Worm (Caenorhabditis elegans): ENCODE data around the gene C17B7.8.

C17B7.8 gene

ce11 chrV:3349877-3350276, 25.8 kb upstream of the C17B7.8 start, which contains the start of gene C17B7.15:
C17B7.15 (plus strand) TSS chrV:3350177.
- no peak for TF ChIP-seq med-1 (GFP tag; optimal IDR thresholded peaks at IDR 0.05; ENCODE audit: insufficient read depth)
- no peak for TF ChIP-seq ref-1 (GFP tag; conservative IDR thresholded peaks at IDR 0.05)
- no peak for TF ChIP-seq tab-1 (GFP tag; IDR thresholded peaks at IDR 0.05)
- TF ChIP-seq ztf-29 (GFP tag; IDR thresholded peaks at IDR 0.05) = no peak
- TF ChIP-seq cog-1 (tag; optimal IDR thresholded peaks at IDR 0.05) = no peak
- no peak for TF ChIP-seq flt-1 (GFP tag; IDR thresholded peaks at IDR 0.05)
- TF ChIP-seq ztf-23 (GFP tag; IDR thresholded peaks at IDR 0.05) = no peak
- no peak for TF ChIP-seq klf-2 (GFP tag; conservative IDR thresholded peaks at IDR 0.05)
- no peak for TF ChIP-seq T22C8.4 (GFP tag; IDR thresholded peaks at IDR 0.05)

- no peak for TF ChIP-seq med-1 (GFP tag; optimal IDR thresholded peaks at IDR 0.05; ENCODE audit: insufficient read depth)
- no peak for TF ChIP-seq ztf-29 (GFP tag; IDR thresholded peaks at IDR 0.05)
- TF ChIP-seq klf-2 (GFP tag; conservative IDR thresholded peaks at IDR 0.05) = no peak
- no peak for TF ChIP-seq flt-1 (GFP tag; IDR thresholded peaks at IDR 0.05)
- TF ChIP-seq tab-1 (GFP tag; IDR thresholded peaks at IDR 0.05) = no peak
- TF ChIP-seq T22C8.4 (GFP tag; IDR thresholded peaks at IDR 0.05) = no peak
- no peak for TF ChIP-seq ztf-23 (GFP tag; IDR thresholded peaks at IDR 0.05)
- no peak for TF ChIP-seq cog-1 (tag; optimal IDR thresholded peaks at IDR 0.05)
- no peak for TF ChIP-seq ref-1 (GFP tag; conservative IDR thresholded peaks at IDR 0.05)
Observed at ce11 chrV:3347486-3347885, 23.4 kb upstream of the C17B7.8 start.

ce11 chrV:3346434-3347019, 22.4 kb upstream of the C17B7.8 start, which contains the start of gene fbxa-65:
fbxa-65 (minus strand) TSS chrV:3346484.
- TF ChIP-seq cog-1 (tag; optimal IDR thresholded peaks at IDR 0.05) (no peak), tab-1 (GFP tag; IDR thresholded peaks at IDR 0.05) (no peak), ztf-29 (GFP tag; IDR thresholded peaks at IDR 0.05) (no peak), med-1 (GFP tag; optimal IDR thresholded peaks at IDR 0.05; ENCODE audit: insufficient read depth) (no peak), ref-1 (GFP tag; conservative IDR thresholded peaks at IDR 0.05) (no peak), T22C8.4 (GFP tag; IDR thresholded peaks at IDR 0.05) (no peak), ztf-23 (GFP tag; IDR thresholded peaks at IDR 0.05) (no peak), flt-1 (GFP tag; IDR thresholded peaks at IDR 0.05) (no peak), klf-2 (GFP tag; conservative IDR thresholded peaks at IDR 0.05) (no peak)

ce11 chrV:3344001-3344400, 19.9 kb upstream of the C17B7.8 start:
- TF ChIP-seq cog-1 (tag; optimal IDR thresholded peaks at IDR 0.05) = no peak
- TF ChIP-seq ztf-23 (GFP tag; IDR thresholded peaks at IDR 0.05) = no peak
- no peak for TF ChIP-seq T22C8.4 (GFP tag; IDR thresholded peaks at IDR 0.05)
- no peak for TF ChIP-seq tab-1 (GFP tag; IDR thresholded peaks at IDR 0.05)
- TF ChIP-seq klf-2 (GFP tag; conservative IDR thresholded peaks at IDR 0.05) = no peak
- TF ChIP-seq flt-1 (GFP tag; IDR thresholded peaks at IDR 0.05) = no peak
- TF ChIP-seq ztf-29 (GFP tag; IDR thresholded peaks at IDR 0.05) = no peak
- TF ChIP-seq med-1 (GFP tag; optimal IDR thresholded peaks at IDR 0.05; ENCODE audit: insufficient read depth) = no peak
- TF ChIP-seq ref-1 (GFP tag; conservative IDR thresholded peaks at IDR 0.05) = no peak

ce11 chrV:3342504-3342903, 18.4 kb upstream of the C17B7.8 start, which contains the start of gene C17B7.3:
C17B7.3 (plus strand) TSS chrV:3342804.
- TF ChIP-seq med-1 (GFP tag; optimal IDR thresholded peaks at IDR 0.05; ENCODE audit: insufficient read depth) (no peak), T22C8.4 (GFP tag; IDR thresholded peaks at IDR 0.05) (no peak), tab-1 (GFP tag; IDR thresholded peaks at IDR 0.05) (no peak), flt-1 (GFP tag; IDR thresholded peaks at IDR 0.05) (no peak), ztf-29 (GFP tag; IDR thresholded peaks at IDR 0.05) (no peak), ztf-23 (GFP tag; IDR thresholded peaks at IDR 0.05) (no peak), klf-2 (GFP tag; conservative IDR thresholded peaks at IDR 0.05) (no peak), ref-1 (GFP tag; conservative IDR thresholded peaks at IDR 0.05) (no peak), cog-1 (tag; optimal IDR thresholded peaks at IDR 0.05) (no peak)

DNA sequence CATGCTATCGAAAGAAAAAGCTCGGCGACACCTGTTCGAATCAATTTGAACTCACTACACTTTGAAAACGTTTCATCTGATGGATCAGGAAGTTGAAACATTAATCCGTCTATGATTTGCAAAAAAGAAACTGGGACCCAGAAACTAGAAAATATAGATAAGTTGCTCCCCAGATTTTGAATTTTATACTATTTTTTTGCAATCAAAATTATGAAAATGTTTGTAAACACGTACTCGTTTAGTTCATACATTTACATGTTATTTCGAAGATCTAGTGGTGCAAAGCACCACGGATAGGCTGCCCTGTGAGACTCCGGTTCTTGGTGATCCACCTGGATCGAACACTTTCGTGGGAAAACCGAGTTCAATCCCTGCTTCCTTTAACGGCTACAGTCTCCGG, 17.8 kb upstream of the C17B7.8 start, which contains the start of gene C17B7.10:
C17B7.10 (minus strand) TSS at position 101 of the 400 bp plus-strand sequence.
- TF ChIP-seq tab-1 (GFP tag; IDR thresholded peaks at IDR 0.05) = no peak
- TF ChIP-seq med-1 (GFP tag; optimal IDR thresholded peaks at IDR 0.05; ENCODE audit: insufficient read depth) = no peak
- no peak for TF ChIP-seq ztf-29 (GFP tag; IDR thresholded peaks at IDR 0.05)
- no peak for TF ChIP-seq flt-1 (GFP tag; IDR thresholded peaks at IDR 0.05)
- TF ChIP-seq ref-1 (GFP tag; conservative IDR thresholded peaks at IDR 0.05) = no peak
- TF ChIP-seq ztf-23 (GFP tag; IDR thresholded peaks at IDR 0.05) = no peak
- TF ChIP-seq T22C8.4 (GFP tag; IDR thresholded peaks at IDR 0.05) = no peak
- TF ChIP-seq cog-1 (tag; optimal IDR thresholded peaks at IDR 0.05) = no peak
- no peak for TF ChIP-seq klf-2 (GFP tag; conservative IDR thresholded peaks at IDR 0.05)

- TF ChIP-seq ztf-29 (GFP tag; IDR thresholded peaks at IDR 0.05) (no peak), med-1 (GFP tag; optimal IDR thresholded peaks at IDR 0.05; ENCODE audit: insufficient read depth) (no peak), klf-2 (GFP tag; conservative IDR thresholded peaks at IDR 0.05) (no peak), ztf-23 (GFP tag; IDR thresholded peaks at IDR 0.05) (no peak)
Observed at ce11 chrV:3339009-3339408, 14.9 kb upstream of the C17B7.8 start, which contains the start of gene C17B7.4. C17B7.4 (plus strand) TSS chrV:3339309.

DNA sequence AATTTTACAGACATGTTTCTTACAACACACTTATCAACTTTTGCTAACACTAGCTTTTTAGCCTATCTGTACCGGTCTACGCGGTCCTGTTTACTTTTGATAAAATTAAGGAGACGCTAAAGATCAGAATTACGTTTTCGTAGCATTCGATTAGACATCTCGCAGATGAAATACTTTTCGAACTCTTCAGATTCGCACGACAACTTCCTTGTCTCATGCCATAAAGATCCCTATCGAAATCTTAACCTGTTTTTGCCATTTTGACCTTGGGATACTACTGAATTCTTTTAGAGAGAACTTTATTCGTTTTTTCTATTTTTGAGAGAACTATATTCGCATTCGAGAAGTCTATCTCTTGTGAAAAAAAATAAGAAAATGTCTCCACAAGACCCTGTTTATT, 9.3 kb upstream of the C17B7.8 start, which contains the start of gene C17B7.5:
C17B7.5 (plus strand) TSS at position 301 of the 400 bp plus-strand sequence.
- no peak for TF ChIP-seq klf-2 (GFP tag; conservative IDR thresholded peaks at IDR 0.05)
- no peak for TF ChIP-seq ztf-23 (GFP tag; IDR thresholded peaks at IDR 0.05)
- TF ChIP-seq tab-1 (GFP tag; IDR thresholded peaks at IDR 0.05) = no peak
- TF ChIP-seq ref-1 (GFP tag; conservative IDR thresholded peaks at IDR 0.05) = no peak
- TF ChIP-seq flt-1 (GFP tag; IDR thresholded peaks at IDR 0.05) = no peak
- TF ChIP-seq T22C8.4 (GFP tag; IDR thresholded peaks at IDR 0.05) = no peak

DNA sequence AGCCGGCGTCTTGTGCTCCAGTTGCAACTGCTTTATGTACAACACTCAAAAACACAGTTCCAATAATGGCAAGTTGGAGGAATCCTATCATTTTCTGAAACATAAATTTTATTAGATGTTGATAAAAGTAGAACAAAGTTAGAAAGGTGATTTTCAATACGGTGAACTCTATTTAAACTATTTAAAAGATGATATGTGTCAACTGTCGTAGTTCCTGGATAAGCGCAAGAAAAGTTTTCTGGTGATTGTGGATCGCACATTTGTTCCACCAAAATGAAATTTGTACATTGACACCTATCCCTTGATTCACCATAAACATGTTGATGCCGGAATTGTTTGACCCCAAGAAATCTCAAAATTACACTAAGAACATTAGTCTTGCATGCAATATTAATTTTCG, 7.9 kb upstream of the C17B7.8 start, which contains the start of gene C17B7.9:
C17B7.9 (minus strand) TSS at position 101 of the 400 bp plus-strand sequence.
- TF ChIP-seq tab-1 (GFP tag; IDR thresholded peaks at IDR 0.05) (no peak), T22C8.4 (GFP tag; IDR thresholded peaks at IDR 0.05) (no peak), cog-1 (tag; optimal IDR thresholded peaks at IDR 0.05) (no peak), ref-1 (GFP tag; conservative IDR thresholded peaks at IDR 0.05) (no peak), med-1 (GFP tag; optimal IDR thresholded peaks at IDR 0.05; ENCODE audit: insufficient read depth) (no peak), klf-2 (GFP tag; conservative IDR thresholded peaks at IDR 0.05) (no peak), ztf-23 (GFP tag; IDR thresholded peaks at IDR 0.05) (no peak)

Measured in whole organism, midembryonic.